5 fruit fly cellular contexts compared by ENCODE assay signal in genomic region chr3R:12459879-12460522, dm6.
A peak's percentile ranks its signal among the peaks of the same experiment; 100 is the strongest.
TF ChIP-seq lines count a peak whose summit lies in the region.

TSS of gene CG5961 (minus strand) at chr3R:12460294.
TSS of gene Polr3C (plus strand) at chr3R:12460414.

- TF ChIP-seq CTCF in whole organism, embryonic (GFP tag; optimal IDR thresholded peaks at IDR 0.05; lab: Kevin White, UChicago), result no peak

TF ChIP-seq in Kc167, 6 proteins besides CTCF, POLR2A, EP300 and RAD21:
- TF ChIP-seq Myc (optimal IDR thresholded peaks at IDR 0.05; lab: Kevin White, UChicago), result no peak
- TF ChIP-seq psq (optimal IDR thresholded peaks at IDR 0.05; lab: Kevin White, UChicago), result peak; percentile 69

TF ChIP-seq in whole organism, adult, 20 proteins besides CTCF, POLR2A, EP300 and RAD21:
- peak; percentile 82 for TF ChIP-seq Mnt (GFP tag; optimal IDR thresholded peaks at IDR 0.05; lab: Kevin White, UChicago)
- peak; percentile 16 for TF ChIP-seq CG7101 (tag; optimal IDR thresholded peaks at IDR 0.05; lab: Kevin White, UChicago)
- peak; percentile 39 for TF ChIP-seq cic (GFP tag; optimal IDR thresholded peaks at IDR 0.05; lab: Kevin White, UChicago)
- peak; percentile 85 for TF ChIP-seq tj (GFP tag; optimal IDR thresholded peaks at IDR 0.05; lab: Kevin White, UChicago)
- TF ChIP-seq bab1 (GFP tag; optimal IDR thresholded peaks at IDR 0.05; lab: Kevin White, UChicago), result peak; percentile 49
- no peak for TF ChIP-seq cnc (optimal IDR thresholded peaks at IDR 0.05; lab: Kevin White, UChicago)

TF ChIP-seq in whole organism, embryonic, 481 proteins besides CTCF, POLR2A, EP300 and RAD21 (continues in another document):
- TF ChIP-seq pita (GFP tag; optimal IDR thresholded peaks at IDR 0.05; lab: Kevin White, UChicago) (no peak), CG14710 (tag; optimal IDR thresholded peaks at IDR 0.05; lab: Kevin White, UChicago) (peak; percentile 56), TFAM (GFP tag; optimal IDR thresholded peaks at IDR 0.05; lab: Kevin White, UChicago) (no peak), sim (GFP tag; IDR thresholded peaks at IDR 0.05; lab: Robert Waterston, UW) (no peak), mirr (GFP tag; optimal IDR thresholded peaks at IDR 0.05; lab: Kevin White, UChicago) (no peak), stwl (tag; optimal IDR thresholded peaks at IDR 0.05; lab: Kevin White, UChicago) (peak; percentile 63), CG4360 (GFP tag; IDR thresholded peaks at IDR 0.05; lab: Robert Waterston, UW) (no peak), CG17186 (GFP tag; optimal IDR thresholded peaks at IDR 0.05; lab: Kevin White, UChicago) (peak; percentile 26), NC2α (GFP tag; optimal IDR thresholded peaks at IDR 0.05; lab: Kevin White, UChicago) (no peak), CG4404 (GFP tag; IDR thresholded peaks at IDR 0.05; lab: Robert Waterston, UW) (no peak), cg (GFP tag; optimal IDR thresholded peaks at IDR 0.05; lab: Kevin White, UChicago) (peak; percentile 29), CG17328 (GFP tag; IDR thresholded peaks at IDR 0.05; lab: Robert Waterston, UW) (no peak), HLH4C (GFP tag; IDR thresholded peaks at IDR 0.05; lab: Robert Waterston, UW; ENCODE audit: partially characterized antibody) (peak; percentile 33; the same call in 2 of the 3 replicates), CG8924 (tag; optimal IDR thresholded peaks at IDR 0.05; lab: Kevin White, UChicago) (peak; percentile 15), CG9797 (GFP tag; optimal IDR thresholded peaks at IDR 0.05; lab: Kevin White, UChicago) (peak; percentile 62), Dref (GFP tag; IDR thresholded peaks at IDR 0.05; lab: Robert Waterston, UW) (peak; percentile 56), CG7786 (GFP tag; optimal IDR thresholded peaks at IDR 0.05; lab: Kevin White, UChicago) (no peak), so (GFP tag; IDR thresholded peaks at IDR 0.05; lab: Robert Waterston, UW) (no peak), Med (GFP tag; lab: Kevin White, UChicago) (peak; percentile 74), NFAT (GFP tag; IDR thresholded peaks at IDR 0.05; lab: Robert Waterston, UW) (no peak), pzg (GFP tag; optimal IDR thresholded peaks at IDR 0.05; lab: Kevin White, UChicago) (peak; percentile 63), Sry-β (GFP tag; optimal IDR thresholded peaks at IDR 0.05; lab: Kevin White, UChicago) (no peak), inv (GFP tag; IDR thresholded peaks at IDR 0.05; lab: Robert Waterston, UW; ENCODE audit: partially characterized antibody) (no peak), MBD-R2 (GFP tag; IDR thresholded peaks at IDR 0.05; lab: Robert Waterston, UW) (peak; percentile 69), CG7372 (GFP tag; IDR thresholded peaks at IDR 0.05; lab: Robert Waterston, UW) (no peak), CrebB (tag; optimal IDR thresholded peaks at IDR 0.05; lab: Kevin White, UChicago) (no peak), HmgZ (tag; optimal IDR thresholded peaks at IDR 0.05; lab: Kevin White, UChicago) (peak; percentile 24), gfzf (GFP tag; optimal IDR thresholded peaks at IDR 0.05; lab: Kevin White, UChicago) (peak; percentile 71)

TF ChIP-seq in whole organism, prepupa, 60 proteins besides CTCF, POLR2A, EP300 and RAD21:
- no peak for TF ChIP-seq CG10669 (GFP tag; optimal IDR thresholded peaks at IDR 0.05; lab: Kevin White, UChicago)
- TF ChIP-seq Hr39 (GFP tag; optimal IDR thresholded peaks at IDR 0.05; lab: Kevin White, UChicago), result no peak
- TF ChIP-seq achi (GFP tag; optimal IDR thresholded peaks at IDR 0.05; lab: Kevin White, UChicago), result no peak
- TF ChIP-seq salr (GFP tag; optimal IDR thresholded peaks at IDR 0.05; lab: Kevin White, UChicago), result no peak
- no peak for TF ChIP-seq CG11902 (GFP tag; optimal IDR thresholded peaks at IDR 0.05; lab: Kevin White, UChicago)
- no peak for TF ChIP-seq dsx (GFP tag; optimal IDR thresholded peaks at IDR 0.05; lab: Kevin White, UChicago; ENCODE audit: poor library complexity, severe bottlenecking)
- TF ChIP-seq Eip78C (GFP tag; lab: Kevin White, UChicago), result peak; percentile 13
- TF ChIP-seq CG9139 (GFP tag; optimal IDR thresholded peaks at IDR 0.05; lab: Kevin White, UChicago), result no peak
- TF ChIP-seq CG6276 (GFP tag; optimal IDR thresholded peaks at IDR 0.05; lab: Kevin White, UChicago), result no peak
- no peak for TF ChIP-seq pdm3 (GFP tag; optimal IDR thresholded peaks at IDR 0.05; lab: Kevin White, UChicago)
- TF ChIP-seq Eip93F (GFP tag; optimal IDR thresholded peaks at IDR 0.05; lab: Kevin White, UChicago), result no peak
- no peak for TF ChIP-seq Gug (GFP tag; IDR thresholded peaks at IDR 0.05; lab: Robert Waterston, UW)
- TF ChIP-seq CG32006 (GFP tag; optimal IDR thresholded peaks at IDR 0.05; lab: Kevin White, UChicago), result no peak
- no peak for TF ChIP-seq CG3032 (tag; optimal IDR thresholded peaks at IDR 0.05; lab: Kevin White, UChicago)
- peak; percentile 19 for TF ChIP-seq esn (GFP tag; optimal IDR thresholded peaks at IDR 0.05; lab: Kevin White, UChicago)
- peak; percentile 91 for TF ChIP-seq fkh (GFP tag; optimal IDR thresholded peaks at IDR 0.05; lab: Kevin White, UChicago)
- no peak for TF ChIP-seq vri (GFP tag; optimal IDR thresholded peaks at IDR 0.05; lab: Kevin White, UChicago)
TF ChIP-seq in whole organism, prepupa: peak in this region for 3.

TF ChIP-seq in whole organism, wandering third instar larva, 38 proteins besides CTCF, POLR2A, EP300 and RAD21:
- TF ChIP-seq foxo (GFP tag; optimal IDR thresholded peaks at IDR 0.05; lab: Kevin White, UChicago), result no peak
- TF ChIP-seq Myc (optimal IDR thresholded peaks at IDR 0.05; lab: Kevin White, UChicago), result peak; percentile 23
- no peak for TF ChIP-seq Rel (GFP tag; optimal IDR thresholded peaks at IDR 0.05; lab: Kevin White, UChicago)
- TF ChIP-seq Rel (tag; optimal IDR thresholded peaks at IDR 0.05; lab: Kevin White, UChicago), result peak; percentile 11
- TF ChIP-seq psq (GFP tag; optimal IDR thresholded peaks at IDR 0.05; lab: Kevin White, UChicago), result peak; percentile 91
